Fruit fly (Drosophila melanogaster) whole organism, embryonic: Measurements from ENCODE around the gene Utx.

Source experiments
- B-H2 ChIP-seq: fragments of 200-800 bp; sonication (Bioruptor generic); optimal IDR thresholded peaks from 2 replicates; lab custom pipeline; 2018; ENCODE audit warnings: missing biosample characterization, mild to moderate bottlenecking, missing genetic modification characterization
- CG10209 ChIP-seq: fragments of 200-800 bp; sonication (Bioruptor generic); optimal IDR thresholded peaks from 3 replicates; lab custom pipeline; 2017; ENCODE audit warnings: missing biosample characterization, mild to moderate bottlenecking, missing genetic modification characterization, missing genetic modification reagents
- CG11723 ChIP-seq: fragments of 200-800 bp; sonication (Bioruptor generic); optimal IDR thresholded peaks from 2 replicates; lab custom pipeline; 2017; ENCODE audit warnings: missing biosample characterization, mild to moderate bottlenecking, missing genetic modification characterization
- CG13624 ChIP-seq: fragments of 200-800 bp; sonication (Bioruptor generic); optimal IDR thresholded peaks from 2 replicates; lab custom pipeline; 2016; ENCODE audit warnings: missing biosample characterization, missing genetic modification characterization
- CG1647 ChIP-seq: fragments of 200-800 bp; sonication (Bioruptor generic); optimal IDR thresholded peaks from 3 replicates; lab custom pipeline; 2016; ENCODE audit warnings: missing biosample characterization, missing genetic modification characterization
- CG17361 ChIP-seq: fragments of 200-800 bp; sonication (Bioruptor generic); IDR thresholded peaks from 3 replicates; pipeline ENCODE4 v1.3.6; 2022; ENCODE audit warnings: missing biosample characterization, missing genetic modification characterization
- CG17568 ChIP-seq: fragments of 200-800 bp; sonication (Bioruptor generic); optimal IDR thresholded peaks from 2 replicates; lab custom pipeline; 2018; ENCODE audit warnings: missing biosample characterization, mild to moderate bottlenecking, missing genetic modification characterization, moderate library complexity
- CG2875 ChIP-seq: fragments of 200-800 bp; sonication (Bioruptor generic); optimal IDR thresholded peaks from 2 replicates; lab custom pipeline; 2017; ENCODE audit warnings: missing biosample characterization, mild to moderate bottlenecking, missing genetic modification characterization, missing genetic modification reagents
- CG30020 ChIP-seq: fragments of 200-800 bp; optimal IDR thresholded peaks from 2 replicates; lab custom pipeline; 2019; ENCODE audit warnings: missing biosample characterization, mild to moderate bottlenecking, missing genetic modification characterization, moderate library complexity
- CG30431 ChIP-seq: fragments of 200-800 bp; sonication (Bioruptor generic); optimal IDR thresholded peaks from 2 replicates; lab custom pipeline; 2017; ENCODE audit warnings: missing biosample characterization, missing genetic modification characterization
- CG4730 ChIP-seq: fragments of 200-800 bp; sonication (Bioruptor generic); IDR thresholded peaks from 2 replicates; pipeline ENCODE4 v1.3.6; 2022; ENCODE audit warnings: missing biosample characterization, missing genetic modification characterization
- CG6689 ChIP-seq: fragments of 200-800 bp; sonication (Bioruptor generic); IDR thresholded peaks from 2 replicates; pipeline ENCODE4 v1.3.6; 2022; ENCODE audit warnings: missing biosample characterization, missing genetic modification characterization
- CG6854 ChIP-seq: fragments of 200-800 bp; sonication (Bioruptor generic); optimal IDR thresholded peaks from 3 replicates; lab custom pipeline; 2017; ENCODE audit warnings: missing biosample characterization, mild to moderate bottlenecking, missing genetic modification characterization
- CG7357 ChIP-seq: fragments of 200-800 bp; sonication (Bioruptor generic); IDR thresholded peaks from 3 replicates; pipeline ENCODE4 v1.3.6; 2022; ENCODE audit warnings: missing biosample characterization, missing genetic modification characterization
- CG7963 ChIP-seq: fragments of 200-800 bp; sonication (Bioruptor generic); IDR thresholded peaks from 3 replicates; pipeline ENCODE4 v1.3.6; 2022; ENCODE audit warnings: missing biosample characterization, missing genetic modification characterization; ENCODE audit not compliant: partially characterized antibody
- CG8089 ChIP-seq: fragments of 200-800 bp; sonication (Bioruptor generic); optimal IDR thresholded peaks from 3 replicates; lab custom pipeline; 2016; ENCODE audit warnings: missing biosample characterization, missing genetic modification characterization
- CG9727 ChIP-seq: fragments of 200-800 bp; sonication (Bioruptor generic); optimal IDR thresholded peaks from 3 replicates; lab custom pipeline; 2017; ENCODE audit warnings: missing biosample characterization, mild to moderate bottlenecking, missing genetic modification characterization
- Chrac-16 ChIP-seq: fragments of 200-800 bp; sonication (Bioruptor generic); optimal IDR thresholded peaks from 3 replicates; lab custom pipeline; 2016; ENCODE audit warnings: missing biosample characterization, missing genetic modification characterization
- Deaf1 ChIP-seq: fragments of 200-800 bp; optimal IDR thresholded peaks from 3 replicates; lab custom pipeline; 2019; ENCODE audit warnings: missing biosample characterization, mild to moderate bottlenecking, missing genetic modification characterization, moderate library complexity
- H15 ChIP-seq: fragments of 200-800 bp; sonication (Bioruptor generic); IDR thresholded peaks from 3 replicates; pipeline ENCODE4 v1.3.6; 2022; ENCODE audit warnings: missing biosample characterization, missing genetic modification characterization
- Hr3 ChIP-seq: fragments of 200-800 bp; sonication (Bioruptor generic); optimal IDR thresholded peaks from 3 replicates; lab custom pipeline; 2016; ENCODE audit warnings: missing biosample characterization, missing genetic modification characterization
- Hr39 ChIP-seq: fragments of >200 bp; optimal IDR thresholded peaks from 2 replicates; lab custom pipeline; 2017
- Kr ChIP-seq: fragments of 200-800 bp; sonication (Bioruptor generic); optimal IDR thresholded peaks from 2 replicates; lab custom pipeline; 2017; ENCODE audit warnings: missing biosample characterization, mild to moderate bottlenecking, missing genetic modification characterization
- Lim3 ChIP-seq: fragments of 200-800 bp; sonication (Bioruptor generic); IDR thresholded peaks from 2 replicates; pipeline ENCODE4 v1.3.6; 2022; ENCODE audit warnings: missing biosample characterization, missing genetic modification characterization
- Neu2 ChIP-seq: fragments of 200-800 bp; sonication (Bioruptor generic); optimal IDR thresholded peaks from 3 replicates; lab custom pipeline; 2016; ENCODE audit warnings: missing biosample characterization, missing genetic modification characterization, borderline replicate concordance
- Nf-YC ChIP-seq: fragments of 200-800 bp; optimal IDR thresholded peaks from 3 replicates; lab custom pipeline; 2019; ENCODE audit warnings: missing biosample characterization, mild to moderate bottlenecking, missing genetic modification characterization, moderate library complexity
- Optix ChIP-seq: fragments of 200-800 bp; sonication (Bioruptor generic); IDR thresholded peaks from 3 replicates; pipeline ENCODE4 v1.3.6; 2022; ENCODE audit warnings: missing biosample characterization, missing genetic modification characterization
- Sry-β ChIP-seq: fragments of 200-800 bp; sonication (Bioruptor generic); optimal IDR thresholded peaks from 2 replicates; lab custom pipeline; 2018; ENCODE audit warnings: missing biosample characterization, mild to moderate bottlenecking, missing genetic modification characterization, moderate library complexity
- TFAM ChIP-seq: fragments of 200-800 bp; sonication (Bioruptor generic); optimal IDR thresholded peaks from 2 replicates; lab custom pipeline; 2017; ENCODE audit warnings: missing biosample characterization, missing genetic modification characterization, inconsistent platforms
- YL-1 ChIP-seq: fragments of 200-800 bp; sonication (Bioruptor generic); optimal IDR thresholded peaks from 3 replicates; lab custom pipeline; 2017; ENCODE audit warnings: missing biosample characterization, mild to moderate bottlenecking, missing genetic modification characterization
- aop ChIP-seq: fragments of 200-800 bp; sonication (Bioruptor generic); IDR thresholded peaks from 2 replicates; pipeline ENCODE4 v1.3.6; 2022; ENCODE audit warnings: missing biosample characterization, missing genetic modification characterization
- ase ChIP-seq: fragments of 200-800 bp; sonication (Bioruptor generic); IDR thresholded peaks from 3 replicates; pipeline ENCODE4 v1.3.6; 2022; ENCODE audit warnings: missing biosample characterization, missing genetic modification characterization
- ato ChIP-seq: fragments of 200-800 bp; sonication (Bioruptor generic); IDR thresholded peaks from 2 replicates; pipeline ENCODE4 v1.3.6; 2022; ENCODE audit warnings: missing biosample characterization, missing genetic modification characterization; ENCODE audit not compliant: partially characterized antibody
- az2 ChIP-seq: fragments of 200-800 bp; sonication (Bioruptor generic); optimal IDR thresholded peaks from 3 replicates; lab custom pipeline; 2016; ENCODE audit warnings: missing biosample characterization, missing genetic modification characterization
- crc ChIP-seq: fragments of 200-800 bp; sonication (Bioruptor generic); optimal IDR thresholded peaks from 2 replicates; lab custom pipeline; 2016; ENCODE audit warnings: missing biosample characterization, missing genetic modification characterization
- gcm ChIP-seq: fragments of 200-800 bp; sonication (Bioruptor generic); optimal IDR thresholded peaks from 2 replicates; lab custom pipeline; 2019; ENCODE audit warnings: missing biosample characterization, mild to moderate bottlenecking, missing genetic modification characterization, moderate library complexity
- lmd ChIP-seq: fragments of 200-800 bp; sonication (Bioruptor generic); IDR thresholded peaks from 2 replicates; pipeline ENCODE4 v1.3.6; 2022; ENCODE audit warnings: missing biosample characterization, missing genetic modification characterization
- lov ChIP-seq, 2 experiments: fragments of 200-800 bp in 1 of 2; fragments of >200 bp in 1 of 2; sonication (Bioruptor generic) in 1 of 2; IDR thresholded peaks in 1 of 2; optimal IDR thresholded peaks in 1 of 2; 2 replicates in 1 of 2; 3 replicates in 1 of 2; pipeline versions ENCODE4 v1.3.6 to Lab custom; 2017 to 2022; ENCODE audit warnings: missing biosample characterization in 1 of 2, missing genetic modification characterization in 1 of 2
- nmo ChIP-seq: fragments of 200-800 bp; sonication (Bioruptor generic); optimal IDR thresholded peaks from 2 replicates; lab custom pipeline; 2018; ENCODE audit warnings: missing biosample characterization, mild to moderate bottlenecking, missing genetic modification characterization, moderate library complexity
- otp ChIP-seq: fragments of 200-800 bp; sonication (Bioruptor generic); IDR thresholded peaks from 3 replicates; pipeline ENCODE4, ENCODE4 v1.3.6; 2022; ENCODE audit warnings: missing biosample characterization, missing genetic modification characterization
- sd ChIP-seq: fragments of 200-800 bp; sonication (Bioruptor generic); optimal IDR thresholded peaks from 3 replicates; lab custom pipeline; 2018; ENCODE audit warnings: missing biosample characterization, mild to moderate bottlenecking, missing genetic modification characterization, moderate library complexity
- sqz ChIP-seq: fragments of 200-800 bp; sonication (Bioruptor generic); optimal IDR thresholded peaks from 3 replicates; lab custom pipeline; 2018; ENCODE audit warnings: missing biosample characterization, mild to moderate bottlenecking, missing genetic modification characterization
- sr ChIP-seq: fragments of 200-800 bp; sonication (Bioruptor generic); IDR thresholded peaks from 3 replicates; pipeline ENCODE4 v1.3.6; 2022; ENCODE audit warnings: missing biosample characterization, missing genetic modification characterization
- tio ChIP-seq: fragments of 200-800 bp; sonication (Bioruptor generic); optimal IDR thresholded peaks from 2 replicates; lab custom pipeline; 2017; ENCODE audit warnings: missing biosample characterization, missing genetic modification characterization, inconsistent platforms
- tll ChIP-seq, 2 experiments: fragments of 200-800 bp in 1 of 2; fragments of >200 bp in 1 of 2; sonication (Bioruptor generic) in 1 of 2; optimal IDR thresholded peaks; 2 replicates each; lab custom pipeline; 2017 to 2019; ENCODE audit warnings: missing biosample characterization in 2 of 2, missing genetic modification characterization in 2 of 2, mild to moderate bottlenecking in 1 of 2, moderate library complexity in 1 of 2
- trem ChIP-seq: fragments of 200-800 bp; optimal IDR thresholded peaks from 3 replicates; lab custom pipeline; 2019; ENCODE audit warnings: missing biosample characterization, mild to moderate bottlenecking, missing genetic modification characterization, moderate library complexity
- unpg ChIP-seq: fragments of 200-800 bp; sonication (Bioruptor generic); optimal IDR thresholded peaks from 3 replicates; lab custom pipeline; 2018; ENCODE audit warnings: missing biosample characterization, mild to moderate bottlenecking, missing genetic modification characterization, moderate library complexity
- usp ChIP-seq: fragments of >200 bp; optimal IDR thresholded peaks from 2 replicates; lab custom pipeline; 2017; ENCODE audit warnings: missing biosample characterization, missing genetic modification characterization
- vnd ChIP-seq: fragments of 200-800 bp; sonication (Bioruptor generic); IDR thresholded peaks from 3 replicates; pipeline ENCODE4 v1.3.6; 2022; ENCODE audit warnings: missing biosample characterization, missing genetic modification characterization; ENCODE audit not compliant: partially characterized antibody

Gene Utx

dm6 chr2L:10306518-10307260 is 28.1 kb upstream of the Utx start, which contains the start of the genes CG5390 and CG4968 (continued):
- TF ChIP-seq CG17568 (peak; percentile 57), aop (no peak), CG1647 (GFP tag; lab: Kevin White, UChicago) (no peak), YL-1 (GFP tag; lab: Kevin White, UChicago) (peak; percentile 85), CG8089 (GFP tag; lab: Kevin White, UChicago) (no peak), CG7357 (GFP tag; lab: Robert Waterston, UW) (no peak), B-H2 (GFP tag; lab: Kevin White, UChicago) (peak; percentile 71), gcm (GFP tag; lab: Kevin White, UChicago) (peak; percentile 64), CG9727 (GFP tag; lab: Kevin White, UChicago) (peak; percentile 52), CG4730 (GFP tag; lab: Robert Waterston, UW) (no peak), CG30431 (GFP tag; lab: Kevin White, UChicago) (no peak), CG17361 (GFP tag; lab: Robert Waterston, UW) (peak; percentile 62; the same call in 2 of the 3 replicates), usp (no peak), CG11723 (peak; percentile 50), Neu2 (GFP tag; lab: Kevin White, UChicago) (no peak), H15 (peak; percentile 45; the same call in 1 of the 3 replicates), Nf-YC (tag; lab: Kevin White, UChicago) (peak; percentile 78), CG7963 (0 out of 3 replicates have a peak, but pooled peaks have one; percentile 17), tll (GFP tag; optimal IDR thresholded peaks at IDR 0.05; lab: Kevin White, UChicago) (no peak), tio (GFP tag; lab: Kevin White, UChicago) (peak; percentile 22), Lim3 (no peak), crc (GFP tag; lab: Kevin White, UChicago) (no peak), unpg (peak; percentile 81), Optix (GFP tag; lab: Robert Waterston, UW) (no peak), Kr (no peak), Chrac-16 (GFP tag; lab: Kevin White, UChicago) (peak; percentile 8), az2 (GFP tag; lab: Kevin White, UChicago) (peak; percentile 54), CG6689 (GFP tag; lab: Robert Waterston, UW) (no peak), Hr39 (lab: Kevin White, UChicago) (no peak), Hr3 (GFP tag; lab: Kevin White, UChicago) (peak; percentile 52), trem (tag; lab: Kevin White, UChicago) (peak; percentile 95), vnd (GFP tag; lab: Robert Waterston, UW) (no peak), CG13624 (GFP tag; lab: Kevin White, UChicago) (peak; percentile 43), CG6854 (GFP tag; lab: Kevin White, UChicago) (no peak), ato (peak; percentile 27; the same call in 1 of the 2 replicates), CG2875 (GFP tag; lab: Kevin White, UChicago) (no peak), lmd (GFP tag; lab: Robert Waterston, UW) (peak; percentile 66), Deaf1 (no peak), sd (tag; lab: Kevin White, UChicago) (peak; percentile 71), CG30020 (tag; lab: Kevin White, UChicago) (peak; percentile 94), CG10209 (GFP tag; lab: Kevin White, UChicago) (peak; percentile 59), nmo (GFP tag; lab: Kevin White, UChicago) (peak; percentile 66), sr (GFP tag; lab: Robert Waterston, UW) (no peak), otp (GFP tag; lab: Robert Waterston, UW) (peak; percentile 29; the same call in 1 of the 3 replicates), lov (optimal IDR thresholded peaks at IDR 0.05; lab: Kevin White, UChicago) (no peak), lov (GFP tag; IDR thresholded peaks at IDR 0.05; lab: Robert Waterston, UW) (no peak), TFAM (GFP tag; lab: Kevin White, UChicago) (no peak), Sry-β (peak; percentile 1), ase (GFP tag; lab: Robert Waterston, UW) (peak; percentile 49; the same call in 1 of the 3 replicates), sqz (GFP tag; lab: Kevin White, UChicago) (peak; percentile 43)
